Fruit fly (Drosophila melanogaster): Measurements from ENCODE around the gene CG7168.

CG7168 gene

DNA sequence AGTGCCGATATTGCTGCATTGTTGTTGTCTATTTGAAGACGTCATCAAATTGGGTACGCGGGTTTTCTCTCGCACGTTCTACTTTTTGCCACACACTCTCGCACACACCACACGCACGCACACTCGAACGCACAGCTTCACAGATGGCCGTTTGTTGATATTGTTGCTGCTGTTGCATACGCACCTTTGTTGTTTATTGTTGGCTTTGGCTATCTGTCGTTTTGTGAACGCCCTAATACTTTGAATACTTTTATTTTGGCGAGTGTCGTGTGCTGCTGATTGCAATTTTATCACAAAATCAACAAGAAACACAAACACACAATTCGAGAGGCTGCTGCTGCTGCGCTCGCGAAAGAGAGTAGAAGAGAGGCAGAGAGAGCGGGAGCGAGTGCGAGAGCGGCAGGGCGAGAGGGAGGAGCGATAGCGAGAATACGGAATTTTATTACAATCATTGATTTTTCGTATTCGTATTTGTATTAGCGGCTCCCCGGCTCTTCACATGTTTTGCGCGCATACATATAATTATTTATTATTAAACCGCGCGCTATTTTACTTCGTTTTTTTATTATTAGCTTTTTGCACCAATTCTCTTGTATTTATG is 27.3 kb downstream of the CG7168 start (continued):
- TF ChIP-seq CG6765 (GFP tag; optimal IDR thresholded peaks at IDR 0.05) (peak; percentile 21), Hey (tag; optimal IDR thresholded peaks at IDR 0.05) (peak; percentile 47), HLH4C (GFP tag; IDR thresholded peaks at IDR 0.05; ENCODE audit: partially characterized antibody) (no peak), CG4404 (GFP tag; IDR thresholded peaks at IDR 0.05) (no peak), CG8290 (GFP tag; optimal IDR thresholded peaks at IDR 0.05) (no peak), CG8290 (tag; optimal IDR thresholded peaks at IDR 0.05) (peak; percentile 52 to 69), dan (GFP tag; IDR thresholded peaks at IDR 0.05) (no peak), tgo (GFP tag; IDR thresholded peaks at IDR 0.05) (no peak), zen2 (GFP tag; IDR thresholded peaks at IDR 0.05; ENCODE audit: partially characterized antibody) (no peak), run (tag; optimal IDR thresholded peaks at IDR 0.05) (peak; percentile 5), Pdp1 (GFP tag; optimal IDR thresholded peaks at IDR 0.05) (no peak), CG17802 (tag; optimal IDR thresholded peaks at IDR 0.05) (no peak), CkIIα-i1 (GFP tag; IDR thresholded peaks at IDR 0.05) (no peak), HmgZ (tag; optimal IDR thresholded peaks at IDR 0.05) (no peak), CG31441 (GFP tag; IDR thresholded peaks at IDR 0.05) (no peak), Ada2b (GFP tag; IDR thresholded peaks at IDR 0.05) (no peak), CG17385 (GFP tag; optimal IDR thresholded peaks at IDR 0.05) (no peak), Eip74EF (GFP tag; optimal IDR thresholded peaks at IDR 0.05) (peak in 1 of 2 experiments; percentile 48), C15 (GFP tag; IDR thresholded peaks at IDR 0.05) (no peak), CG16815 (GFP tag; optimal IDR thresholded peaks at IDR 0.05) (no peak), exex (tag; optimal IDR thresholded peaks at IDR 0.05) (no peak), lmd (GFP tag; IDR thresholded peaks at IDR 0.05) (no peak), CG17612 (GFP tag; IDR thresholded peaks at IDR 0.05) (no peak), CG10147 (GFP tag; optimal IDR thresholded peaks at IDR 0.05) (no peak), PHDP (tag; optimal IDR thresholded peaks at IDR 0.05) (peak; percentile 30), Hsf (GFP tag; optimal IDR thresholded peaks at IDR 0.05) (peak; percentile 9), CG31388 (GFP tag; optimal IDR thresholded peaks at IDR 0.05) (no peak), CG4820 (GFP tag; optimal IDR thresholded peaks at IDR 0.05) (peak; percentile 10), ap (GFP tag; IDR thresholded peaks at IDR 0.05) (no peak), CG4617 (GFP tag; optimal IDR thresholded peaks at IDR 0.05; ENCODE audit: borderline replicate concordance) (no peak), CG7271 (tag; optimal IDR thresholded peaks at IDR 0.05) (no peak), CG2120 (GFP tag; optimal IDR thresholded peaks at IDR 0.05) (peak; percentile 29), bbx (GFP tag; IDR thresholded peaks at IDR 0.05; ENCODE audit: partially characterized antibody) (no peak), Ssrp (tag; optimal IDR thresholded peaks at IDR 0.05) (no peak), CG15479 (GFP tag; optimal IDR thresholded peaks at IDR 0.05) (peak; percentile 98), CG34224 (GFP tag; IDR thresholded peaks at IDR 0.05; ENCODE audit: partially characterized antibody) (no peak), scrt (GFP tag; optimal IDR thresholded peaks at IDR 0.05) (peak; percentile 58), ind (GFP tag; optimal IDR thresholded peaks at IDR 0.05) (no peak), Drgx (GFP tag; IDR thresholded peaks at IDR 0.05) (no peak), pho (GFP tag; optimal IDR thresholded peaks at IDR 0.05) (peak; percentile 37), CG9876 (GFP tag; optimal IDR thresholded peaks at IDR 0.05) (no peak), CG6175 (GFP tag; IDR thresholded peaks at IDR 0.05) (no peak), CG30403 (GFP tag; optimal IDR thresholded peaks at IDR 0.05) (no peak), CG7839 (tag; optimal IDR thresholded peaks at IDR 0.05) (no peak), grn (GFP tag; optimal IDR thresholded peaks at IDR 0.05) (peak; percentile 56), CG14014 (GFP tag; IDR thresholded peaks at IDR 0.05) (no peak), tio (GFP tag; optimal IDR thresholded peaks at IDR 0.05) (no peak), Xbp1 (GFP tag; optimal IDR thresholded peaks at IDR 0.05) (no peak), twi (tag; optimal IDR thresholded peaks at IDR 0.05) (peak; percentile 27), CG12236 (GFP tag; optimal IDR thresholded peaks at IDR 0.05) (peak; percentile 22), gt (GFP tag; IDR thresholded peaks at IDR 0.05) (no peak)

All from whole organism, embryonic.